Worm (Caenorhabditis elegans): ENCODE measurements around the gene Y51A2A.16.

- TF ChIP-seq dpl-1 (GFP tag; optimal IDR thresholded peaks at IDR 0.05) = no peak
- no peak for TF ChIP-seq nhr-90 (tag; optimal IDR thresholded peaks at IDR 0.05)
- TF ChIP-seq ama-1 (optimal IDR thresholded peaks at IDR 0.05) = no peak
- TF ChIP-seq ama-1 (GFP tag; optimal IDR thresholded peaks at IDR 0.05) = no peak
- TF ChIP-seq pbrm-1 (GFP tag; IDR thresholded peaks at IDR 0.05) = no peak
- no peak for TF ChIP-seq F23B12.7 (tag; optimal IDR thresholded peaks at IDR 0.05; ENCODE audit: insufficient read depth)
- no peak for TF ChIP-seq lag-1 (GFP tag; IDR thresholded peaks at IDR 0.05)
- TF ChIP-seq F10E7.11 (tag; optimal IDR thresholded peaks at IDR 0.05) = no peak
- peak in 1 of 2 experiments; percentile 5 for TF ChIP-seq let-607 (tag; optimal IDR thresholded peaks at IDR 0.05)
- TF ChIP-seq B0035.1 (tag; optimal IDR thresholded peaks at IDR 0.05) = no peak
- no peak for TF ChIP-seq ztf-28 (GFP tag; IDR thresholded peaks at IDR 0.05)
- no peak for TF ChIP-seq unc-130 (GFP tag; optimal IDR thresholded peaks at IDR 0.05)
- TF ChIP-seq egl-44 (GFP tag; IDR thresholded peaks at IDR 0.05) = no peak
- no peak for TF ChIP-seq hmg-20 (GFP tag; IDR thresholded peaks at IDR 0.05)
- no peak for TF ChIP-seq unc-62 (GFP tag; optimal IDR thresholded peaks at IDR 0.05)
Observed at ce11 chrV:18241328-18241727, 39.4 kb downstream of the Y51A2A.16 start, which contains the start of gene R10E8.8.
